Fruit fly (Drosophila melanogaster): ENCODE measurements around the gene indra.

The indra gene

DNA sequence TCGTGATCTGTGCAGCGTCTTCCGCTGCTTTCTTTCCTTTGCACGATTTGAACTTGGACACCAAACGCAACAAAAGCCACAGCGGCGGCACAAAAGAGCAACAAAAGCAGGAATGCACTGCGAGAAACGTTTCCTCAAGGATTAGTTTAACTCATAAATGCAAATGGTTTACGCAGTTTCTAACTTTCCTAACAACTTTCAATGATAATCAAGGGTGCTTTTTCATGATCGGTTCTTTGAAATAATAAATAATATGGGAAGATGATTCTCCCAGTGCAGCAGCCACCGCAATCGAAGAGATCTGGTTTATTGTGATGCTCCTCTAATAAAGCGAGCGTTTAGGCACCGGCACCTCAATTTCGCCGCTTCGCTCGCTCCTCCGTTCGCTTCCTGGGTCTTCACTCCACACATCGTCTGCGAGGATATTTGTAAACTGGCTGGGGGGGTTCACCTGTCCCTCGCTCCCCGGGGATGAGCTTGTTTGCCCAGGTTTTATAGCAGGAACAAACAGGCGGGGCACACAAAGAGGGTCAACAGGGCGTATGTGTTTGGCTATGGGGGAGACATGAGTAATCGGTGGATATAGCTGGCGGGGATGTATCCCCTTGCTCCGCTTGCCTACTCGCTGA, 23.0 kb downstream of the indra start (continued):
- TF ChIP-seq Dfd (GFP tag; optimal IDR thresholded peaks at IDR 0.05) = no peak
- TF ChIP-seq MESR4 (GFP tag; optimal IDR thresholded peaks at IDR 0.05) = no peak
- TF ChIP-seq ap (GFP tag; IDR thresholded peaks at IDR 0.05) = peak; percentile 56
- TF ChIP-seq Lim3 (GFP tag; IDR thresholded peaks at IDR 0.05) = peak; percentile 58; the same call in 1 of the 2 replicates
- peak; percentile 74 to 79 for TF ChIP-seq dpn (GFP tag; optimal IDR thresholded peaks at IDR 0.05)
- no peak for TF ChIP-seq sima (GFP tag; optimal IDR thresholded peaks at IDR 0.05)
- peak; percentile 45 for TF ChIP-seq Dad (GFP tag; optimal IDR thresholded peaks at IDR 0.05)
- peak; percentile 53; the same call in 1 of the 3 replicates for TF ChIP-seq Dbx (GFP tag; IDR thresholded peaks at IDR 0.05)
- TF ChIP-seq CG7745 (tag; optimal IDR thresholded peaks at IDR 0.05) = no peak
- no peak for TF ChIP-seq schlank (tag; optimal IDR thresholded peaks at IDR 0.05)
- TF ChIP-seq Hr51 (GFP tag; optimal IDR thresholded peaks at IDR 0.05) = peak; percentile 53 to 84
- peak; percentile 85 for TF ChIP-seq gem (tag; optimal IDR thresholded peaks at IDR 0.05)
- peak; percentile 62 for TF ChIP-seq HLH54F (GFP tag; optimal IDR thresholded peaks at IDR 0.05)
- TF ChIP-seq Fer1 (GFP tag; optimal IDR thresholded peaks at IDR 0.05) = peak; percentile 63
- peak; percentile 75 for TF ChIP-seq NC2β (GFP tag; optimal IDR thresholded peaks at IDR 0.05)
- peak; percentile 78 for TF ChIP-seq Med (GFP tag)
- peak; percentile 52 for TF ChIP-seq CG13775 (GFP tag; optimal IDR thresholded peaks at IDR 0.05)
- peak; percentile 92 for TF ChIP-seq CG17359 (tag; optimal IDR thresholded peaks at IDR 0.05)
- TF ChIP-seq CG4617 (GFP tag; optimal IDR thresholded peaks at IDR 0.05; ENCODE audit: borderline replicate concordance) = peak; percentile 58
- no peak for TF ChIP-seq Dip2 (GFP tag; IDR thresholded peaks at IDR 0.05)
- no peak for TF ChIP-seq pan (optimal IDR thresholded peaks at IDR 0.05)
- peak in 1 of 2 experiments; percentile 82 for TF ChIP-seq pan (GFP tag; optimal IDR thresholded peaks at IDR 0.05 in 1 of 2, IDR thresholded peaks at IDR 0.05 in 1 of 2)
- TF ChIP-seq CG14965 (GFP tag; optimal IDR thresholded peaks at IDR 0.05; ENCODE audit: borderline replicate concordance) = no peak
- TF ChIP-seq CG5180 (GFP tag; optimal IDR thresholded peaks at IDR 0.05) = peak; percentile 73
- TF ChIP-seq Blimp-1 (GFP tag; optimal IDR thresholded peaks at IDR 0.05) = peak; percentile 85
- TF ChIP-seq CG13296 (GFP tag; optimal IDR thresholded peaks at IDR 0.05) = peak; percentile 26
- TF ChIP-seq H2.0 (GFP tag; IDR thresholded peaks at IDR 0.05) = peak; percentile 76
- TF ChIP-seq sens-2 (GFP tag; IDR thresholded peaks at IDR 0.05) = peak; percentile 80
- peak; percentile 81 for TF ChIP-seq wor (GFP tag; IDR thresholded peaks at IDR 0.05)
- no peak for TF ChIP-seq CG9876 (GFP tag; optimal IDR thresholded peaks at IDR 0.05)
- peak; percentile 78 for TF ChIP-seq lab (GFP tag; optimal IDR thresholded peaks at IDR 0.05)
- TF ChIP-seq YL-1 (GFP tag; optimal IDR thresholded peaks at IDR 0.05) = no peak
- peak; percentile 41; the same call in 1 of the 2 replicates for TF ChIP-seq CG14667 (GFP tag; IDR thresholded peaks at IDR 0.05)
- peak; percentile 74 for TF ChIP-seq esg (GFP tag; conservative IDR thresholded peaks at IDR 0.05)
- peak; percentile 86 for TF ChIP-seq CG32772 (GFP tag; IDR thresholded peaks at IDR 0.05)
- TF ChIP-seq CG4730 (GFP tag; IDR thresholded peaks at IDR 0.05) = peak; percentile 59
- peak; percentile 28 for TF ChIP-seq Bteb2 (GFP tag; optimal IDR thresholded peaks at IDR 0.05)
- peak; percentile 67 for TF ChIP-seq bcd (GFP tag; optimal IDR thresholded peaks at IDR 0.05)
- no peak for TF ChIP-seq CG7271 (tag; optimal IDR thresholded peaks at IDR 0.05)
- TF ChIP-seq ase (GFP tag; IDR thresholded peaks at IDR 0.05) = peak; percentile 81
- TF ChIP-seq sna (GFP tag; IDR thresholded peaks at IDR 0.05; ENCODE audit: partially characterized antibody) = no peak
- TF ChIP-seq Eip74EF (GFP tag; optimal IDR thresholded peaks at IDR 0.05) = peak in 1 of 2 experiments; percentile 46
- no peak for TF ChIP-seq Poxn (GFP tag; IDR thresholded peaks at IDR 0.05)
- no peak for TF ChIP-seq hbn (GFP tag; IDR thresholded peaks at IDR 0.05; ENCODE audit: partially characterized antibody)
- TF ChIP-seq cas (GFP tag; IDR thresholded peaks at IDR 0.05) = no peak
- TF ChIP-seq CG1024 (GFP tag; IDR thresholded peaks at IDR 0.05) = peak; percentile 78
- peak; percentile 63 for TF ChIP-seq Mad (GFP tag; optimal IDR thresholded peaks at IDR 0.05)
- peak; percentile 22 for TF ChIP-seq slou (GFP tag; optimal IDR thresholded peaks at IDR 0.05)
- TF ChIP-seq Elba2 (GFP tag; optimal IDR thresholded peaks at IDR 0.05) = no peak
- peak; percentile 66 for TF ChIP-seq CG11247 (GFP tag; IDR thresholded peaks at IDR 0.05)

All from whole organism, embryonic.